Worm (Caenorhabditis elegans) whole organism, L4 larva: ENCODE results near the gene F49E12.12.

Source experiments
- F49E8.2 ChIP-seq: sonication (generic microtip); optimal IDR thresholded peaks from 2 replicates; lab custom pipeline; 2016; ENCODE audit warnings: missing compliant biosample characterization, mild to moderate bottlenecking, missing genetic modification characterization, borderline replicate concordance
- lsy-2 ChIP-seq, 2 experiments: fragments of 150-350 bp in 1 of 2; sonication (generic microtip) in 1 of 2; optimal IDR thresholded peaks; 2 replicates each; lab custom pipeline; 2014 to 2017; ENCODE audit warnings: missing biosample characterization in 2 of 2, missing genetic modification characterization in 2 of 2
- mdl-1 ChIP-seq, 2 experiments: fragments of 150-350 bp in 1 of 2; sonication (generic microtip) in 1 of 2; optimal IDR thresholded peaks; 2 replicates each; lab custom pipeline; 2014 to 2017; ENCODE audit warnings: missing biosample characterization in 2 of 2, missing genetic modification characterization in 2 of 2

DNA sequence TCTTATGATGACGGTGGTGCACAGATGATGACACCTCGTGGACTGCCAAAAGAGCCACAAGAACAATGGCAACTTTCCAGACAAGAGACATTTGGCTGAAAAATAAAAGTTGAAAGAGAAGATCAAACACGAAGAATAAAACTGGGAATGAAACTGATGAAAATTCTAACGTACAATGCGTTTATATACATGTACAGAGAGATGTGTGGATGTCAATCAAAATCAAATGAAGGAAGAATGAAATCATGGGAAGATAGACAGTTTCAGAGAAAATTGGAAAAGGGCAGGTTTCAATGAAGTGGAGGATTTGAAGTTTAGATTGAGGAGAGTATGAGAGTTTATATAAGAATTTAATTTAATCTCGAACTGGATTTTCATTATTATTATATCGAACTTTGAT lies 17.8 kb downstream of the F49E12.12 start, which contains the start of gene dod-23:
- TF ChIP-seq mdl-1 (tag; optimal IDR thresholded peaks at IDR 0.05; lab: Kevin White, UChicago) (no peak), F49E8.2 (tag; lab: Kevin White, UChicago) (no peak), lsy-2 (tag; optimal IDR thresholded peaks at IDR 0.05; lab: Kevin White, UChicago) (no peak)
